Worm (Caenorhabditis elegans): ENCODE measurements around the gene C33B4.5.

- TF ChIP-seq elt-1 (tag; optimal IDR thresholded peaks at IDR 0.05): no peak
- TF ChIP-seq aly-2 (tag; optimal IDR thresholded peaks at IDR 0.05): no peak
- TF ChIP-seq ama-1 (optimal IDR thresholded peaks at IDR 0.05): no peak
- no peak for TF ChIP-seq pqm-1 (tag; optimal IDR thresholded peaks at IDR 0.05)
- TF ChIP-seq zag-1 (tag; optimal IDR thresholded peaks at IDR 0.05): no peak
- TF ChIP-seq nhr-28 (tag; optimal IDR thresholded peaks at IDR 0.05): no peak
- no peak for TF ChIP-seq skn-1 (tag; optimal IDR thresholded peaks at IDR 0.05)
- TF ChIP-seq nhr-237 (tag; optimal IDR thresholded peaks at IDR 0.05): no peak
- TF ChIP-seq pha-4 (tag; optimal IDR thresholded peaks at IDR 0.05): no peak
- no peak for TF ChIP-seq elt-3 (tag; optimal IDR thresholded peaks at IDR 0.05)
- no peak for TF ChIP-seq nhr-12 (tag; optimal IDR thresholded peaks at IDR 0.05)
- TF ChIP-seq unc-39 (tag; optimal IDR thresholded peaks at IDR 0.05): no peak
- TF ChIP-seq nhr-77 (tag; optimal IDR thresholded peaks at IDR 0.05): no peak
- no peak for TF ChIP-seq R02D3.7 (tag; optimal IDR thresholded peaks at IDR 0.05)
Observed at ce11 chrII:11433942-11434341, 50.8 kb downstream of the C33B4.5 start, which contains the start of gene C05D12.5.
